Fruit fly (Drosophila melanogaster) whole organism, adult: ENCODE data around the gene tHMG2.

ENCODE experiments used
- CG11617 ChIP-seq: fragments of 200-800 bp; sonication (Bioruptor generic); optimal IDR thresholded peaks from 2 replicates; lab custom pipeline; 2017; ENCODE audit warnings: mild to moderate bottlenecking, missing biosample characterization, missing genetic modification reagents, missing genetic modification characterization
- bab1 ChIP-seq: fragments of 200-800 bp; sonication (Bioruptor generic); optimal IDR thresholded peaks from 3 replicates; lab custom pipeline; 2019; ENCODE audit warnings: missing biosample characterization, mild to moderate bottlenecking, missing genetic modification characterization, moderate library complexity
- kay ChIP-seq: fragments of 200-800 bp; sonication (Bioruptor generic); peaks from one replicate; lab custom pipeline; 2016; ENCODE audit warnings: missing biosample characterization, missing genetic modification characterization, borderline replicate concordance
- ovo ChIP-seq: fragments of 200-800 bp; sonication (Bioruptor generic); optimal IDR thresholded peaks from 2 replicates; lab custom pipeline; 2016; ENCODE audit warnings: missing biosample characterization, missing genetic modification characterization
- tj ChIP-seq: fragments of 200-800 bp; sonication (Bioruptor generic); optimal IDR thresholded peaks from 3 replicates; lab custom pipeline; 2017; ENCODE audit warnings: missing biosample characterization, mild to moderate bottlenecking, missing genetic modification characterization, moderate library complexity

DNA sequence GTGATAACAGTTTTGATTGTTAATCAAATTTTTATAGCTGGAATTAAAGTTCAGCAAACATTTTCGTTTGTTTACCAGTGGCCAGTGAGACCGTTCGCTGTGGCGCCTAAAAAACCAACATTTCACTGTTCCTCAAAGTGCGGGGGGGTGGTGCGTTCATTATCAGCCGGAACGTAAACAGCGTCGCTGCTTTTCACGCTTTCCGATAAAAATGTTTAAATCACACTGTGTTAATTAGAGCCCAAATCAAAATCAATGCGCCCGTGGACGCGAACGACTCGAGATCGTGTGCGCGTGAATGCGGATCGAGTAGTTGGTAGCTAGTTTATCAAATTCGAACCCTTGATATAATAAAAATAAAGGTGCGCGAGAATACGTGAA lies 44.9 kb upstream of the tHMG2 start, which contains the start of gene CG34376:
- TF ChIP-seq kay (GFP tag; lab: Kevin White, UChicago) (no peak), CG11617 (GFP tag; lab: Kevin White, UChicago) (peak; percentile 21), ovo (GFP tag; lab: Kevin White, UChicago) (no peak), bab1 (GFP tag; lab: Kevin White, UChicago) (peak; percentile 48), tj (no peak)
